Fruit fly (Drosophila melanogaster) whole organism, prepupa: Measurements from ENCODE around the gene CG31360.

Experiments
- CG16779 ChIP-seq: fragments of 200-800 bp; sonication (Bioruptor generic); optimal IDR thresholded peaks from 3 replicates; lab custom pipeline; 2017; ENCODE audit warnings: missing biosample characterization, mild to moderate bottlenecking, missing genetic modification characterization
- salr ChIP-seq, 2 experiments: fragments of 200-800 bp; sonication (Bioruptor generic); optimal IDR thresholded peaks; 3 replicates each; lab custom pipeline; 2016 to 2018; ENCODE audit warnings: missing biosample characterization in 2 of 2, missing genetic modification characterization in 2 of 2, mild to moderate bottlenecking in 1 of 2

DNA sequence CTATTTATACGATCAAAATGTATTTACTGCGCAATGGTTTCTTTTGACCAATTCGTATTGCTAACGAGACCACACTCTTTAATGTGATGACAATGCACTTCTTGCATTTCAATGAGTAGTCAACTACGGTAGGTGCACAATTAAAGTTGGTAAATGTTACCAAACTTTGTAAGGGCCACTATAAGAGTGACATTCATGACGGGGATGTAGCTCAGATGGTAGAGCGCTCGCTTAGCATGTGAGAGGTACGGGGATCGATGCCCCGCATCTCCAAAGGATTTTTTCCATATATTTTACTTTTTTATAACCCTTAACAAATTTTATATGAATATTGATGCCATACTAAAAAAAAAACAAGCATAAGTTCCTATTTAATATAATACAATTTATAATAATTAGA lies 16.9 kb upstream of the CG31360 start:
- TF ChIP-seq salr (GFP tag; optimal IDR thresholded peaks at IDR 0.05; lab: Kevin White, UChicago) (no peak), CG16779 (tag; lab: Kevin White, UChicago) (no peak)
